Fruit fly (Drosophila melanogaster): ENCODE data around the gene CG15478.
A peak's percentile ranks its signal among the peaks of the same experiment; 100 is the strongest.

CG15478 gene

dm6 chrX:7728251-7729164 is 10.8 kb upstream of the CG15478 start, which contains the start of the genes NELF-B and CG12155 (continued):
- TF ChIP-seq slbo (GFP tag; IDR thresholded peaks at IDR 0.05) (peak; percentile 57), ind (GFP tag; optimal IDR thresholded peaks at IDR 0.05) (peak; percentile 58), CG9932 (GFP tag; IDR thresholded peaks at IDR 0.05) (peak; percentile 61; the same call in 1 of the 2 replicates), ara (GFP tag; IDR thresholded peaks at IDR 0.05) (peak; percentile 21; the same call in 1 of the 2 replicates), CG14710 (tag; optimal IDR thresholded peaks at IDR 0.05) (peak; percentile 74), HHEX (GFP tag; optimal IDR thresholded peaks at IDR 0.05) (no peak), Hr3 (GFP tag; optimal IDR thresholded peaks at IDR 0.05) (peak; percentile 71), CG10462 (GFP tag; optimal IDR thresholded peaks at IDR 0.05) (peak; percentile 10), hb (GFP tag; IDR thresholded peaks at IDR 0.05; ENCODE audit: partially characterized antibody) (peak; percentile 64; the same call in 1 of the 3 replicates), CG8089 (GFP tag; optimal IDR thresholded peaks at IDR 0.05) (no peak), otp (GFP tag; IDR thresholded peaks at IDR 0.05) (no peak), Gug (GFP tag; IDR thresholded peaks at IDR 0.05) (peak; percentile 38; the same call in 2 of the 4 replicates), CG10147 (GFP tag; optimal IDR thresholded peaks at IDR 0.05) (peak; percentile 19), CG10321 (GFP tag; IDR thresholded peaks at IDR 0.05) (no peak), CG7372 (GFP tag; IDR thresholded peaks at IDR 0.05) (0 out of 2 replicates have a peak, but pooled peaks have one; percentile 25), cato (GFP tag; optimal IDR thresholded peaks at IDR 0.05; ENCODE audit: borderline replicate concordance) (peak; percentile 10), shn (GFP tag; optimal IDR thresholded peaks at IDR 0.05) (peak; percentile 29), danr (GFP tag; IDR thresholded peaks at IDR 0.05) (0 out of 2 replicates have a peak, but pooled peaks have one; percentile 6), phol (tag; optimal IDR thresholded peaks at IDR 0.05) (peak; percentile 65), Dek (tag; optimal IDR thresholded peaks at IDR 0.05) (peak; percentile 30), CG12744 (GFP tag; optimal IDR thresholded peaks at IDR 0.05) (peak; percentile 24), CG4328 (GFP tag; optimal IDR thresholded peaks at IDR 0.05) (peak; percentile 17), knrl (GFP tag; IDR thresholded peaks at IDR 0.05; ENCODE audit: partially characterized antibody) (peak; percentile 62; the same call in 2 of the 3 replicates), CG8765 (GFP tag; IDR thresholded peaks at IDR 0.05) (peak; percentile 26; the same call in 1 of the 2 replicates), CG14860 (GFP tag; IDR thresholded peaks at IDR 0.05; ENCODE audit: partially characterized antibody) (peak; percentile 26; the same call in 1 of the 3 replicates), hbn (GFP tag; IDR thresholded peaks at IDR 0.05; ENCODE audit: partially characterized antibody) (peak; percentile 31; the same call in 1 of the 2 replicates), CG12659 (GFP tag; optimal IDR thresholded peaks at IDR 0.05) (peak; percentile 77), Dll (GFP tag; IDR thresholded peaks at IDR 0.05; ENCODE audit: partially characterized antibody) (peak; percentile 70; the same call in 3 of the 4 replicates), CG10366 (GFP tag; IDR thresholded peaks at IDR 0.05) (no peak; the same call in 1 of the 2 replicates), ap (GFP tag; IDR thresholded peaks at IDR 0.05) (no peak), CG15011 (GFP tag; optimal IDR thresholded peaks at IDR 0.05) (no peak), CG8924 (tag; optimal IDR thresholded peaks at IDR 0.05) (peak; percentile 63), sc (optimal IDR thresholded peaks at IDR 0.05) (no peak), sc (GFP tag; optimal IDR thresholded peaks at IDR 0.05) (no peak), Rfx (GFP tag; IDR thresholded peaks at IDR 0.05) (peak; percentile 39; the same call in 1 of the 2 replicates), CG10267 (tag; optimal IDR thresholded peaks at IDR 0.05) (peak; percentile 59), CG12104 (GFP tag; optimal IDR thresholded peaks at IDR 0.05) (peak; percentile 77), CG17361 (GFP tag; IDR thresholded peaks at IDR 0.05) (peak; percentile 89), amos (GFP tag; IDR thresholded peaks at IDR 0.05; ENCODE audit: partially characterized antibody) (peak; percentile 62), CG8944 (GFP tag; optimal IDR thresholded peaks at IDR 0.05) (peak; percentile 11), CG9437 (GFP tag; optimal IDR thresholded peaks at IDR 0.05) (peak; percentile 63), CG18764 (GFP tag; optimal IDR thresholded peaks at IDR 0.05) (peak; percentile 31), YL-1 (GFP tag; optimal IDR thresholded peaks at IDR 0.05) (peak; percentile 7), CG3281 (GFP tag; optimal IDR thresholded peaks at IDR 0.05) (peak; percentile 52), CG4404 (GFP tag; IDR thresholded peaks at IDR 0.05) (peak; percentile 26; the same call in 1 of the 2 replicates), CG4424 (GFP tag; optimal IDR thresholded peaks at IDR 0.05) (peak; percentile 52), gro (GFP tag; optimal IDR thresholded peaks at IDR 0.05) (no peak)

Data from whole organism, embryonic.